Worm (Caenorhabditis elegans) whole organism, young adult: ENCODE data around the gene F28F8.7.

Experiments
- B0261.1 ChIP-seq: sonication (generic microtip); optimal IDR thresholded peaks from 2 replicates; lab custom pipeline; 2016; ENCODE audit warnings: mild to moderate bottlenecking, missing genetic modification characterization, moderate library complexity, missing compliant biosample characterization
- D2030.7 ChIP-seq: fragments of 200-800 bp; sonication (Bioruptor generic); IDR thresholded peaks from 2 replicates; pipeline ENCODE4 v1.3.6; 2022; ENCODE audit warnings: missing genetic modification reagents, missing genetic modification characterization, missing compliant biosample characterization
- F23B12.7 ChIP-seq: sonication (generic microtip); optimal IDR thresholded peaks from 2 replicates; lab custom pipeline; 2017; ENCODE audit warnings: missing genetic modification characterization, mild to moderate bottlenecking, missing compliant biosample characterization, antibody characterized with exemption, moderate library complexity; ENCODE audit not compliant: insufficient read depth
- F33H1.4 ChIP-seq: fragments of 200-800 bp; sonication (Bioruptor generic); IDR thresholded peaks from 2 replicates; pipeline ENCODE4 v1.3.6; 2022; ENCODE audit warnings: missing genetic modification reagents, missing genetic modification characterization, missing compliant biosample characterization
- F49E8.2 ChIP-seq: sonication (generic microtip); optimal IDR thresholded peaks from 3 replicates; lab custom pipeline; 2017; ENCODE audit warnings: missing genetic modification characterization, mild to moderate bottlenecking, missing compliant biosample characterization, antibody characterized with exemption, moderate library complexity; ENCODE audit not compliant: insufficient read depth
- K12H6.12 ChIP-seq: fragments of 200-800 bp; sonication (Bioruptor generic); optimal IDR thresholded peaks from 2 replicates; lab custom pipeline; 2018; ENCODE audit warnings: mild to moderate bottlenecking, missing genetic modification characterization, missing compliant biosample characterization
- Y56A3A.18 ChIP-seq: fragments of 200-800 bp; sonication (Bioruptor generic); IDR thresholded peaks from 2 replicates; pipeline ENCODE4 v1.3.6; 2022; ENCODE audit warnings: missing genetic modification reagents, missing genetic modification characterization, missing compliant biosample characterization
- Y79H2A.3 ChIP-seq: fragments of 200-800 bp; sonication (Bioruptor generic); conservative IDR thresholded peaks from 2 replicates; pipeline ENCODE4 v1.3.6; 2022; ENCODE audit warnings: missing genetic modification reagents, missing genetic modification characterization, missing compliant biosample characterization
- ama-1 ChIP-seq, 3 experiments: fragments of 150-350 bp in 1 of 3; sonication (generic microtip) in 2 of 3; optimal IDR thresholded peaks; 2 replicates each; lab custom pipeline; 2014 to 2018; ENCODE audit warnings: missing biosample characterization in 2 of 3, missing genetic modification characterization in 2 of 3, missing genetic modification reagents in 2 of 3
- attf-3 ChIP-seq: fragments of 200-800 bp; sonication (Bioruptor generic); conservative IDR thresholded peaks from 2 replicates; pipeline ENCODE4 v1.3.6; 2022; ENCODE audit warnings: missing genetic modification reagents, missing genetic modification characterization, missing compliant biosample characterization
- cebp-1 ChIP-seq, 2 experiments: fragments of 200-800 bp in 1 of 2; sonication (Bioruptor generic) in 1 of 2; sonication (generic microtip) in 1 of 2; IDR thresholded peaks in 1 of 2; optimal IDR thresholded peaks in 1 of 2; 2 replicates each; pipeline versions ENCODE4 v1.3.6 to Lab custom; 2017 to 2022; ENCODE audit warnings: missing compliant biosample characterization in 2 of 2, missing genetic modification characterization in 2 of 2, mild to moderate bottlenecking in 1 of 2, missing genetic modification reagents in 1 of 2, moderate library complexity in 1 of 2
- die-1 ChIP-seq: sonication (generic microtip); optimal IDR thresholded peaks from 2 replicates; lab custom pipeline; 2016; ENCODE audit warnings: missing genotype, mild to moderate bottlenecking, missing genetic modification characterization, missing compliant biosample characterization
- dox-1 ChIP-seq: fragments of 200-800 bp; sonication (Bioruptor generic); IDR thresholded peaks from 2 replicates; pipeline ENCODE4 v1.3.6; 2022; ENCODE audit warnings: missing genetic modification reagents, missing genetic modification characterization, missing compliant biosample characterization
- dpl-1 ChIP-seq: fragments of 150-350 bp; optimal IDR thresholded peaks from 2 replicates; lab custom pipeline; 2014; ENCODE audit warnings: missing biosample characterization, missing genetic modification reagents, missing genetic modification characterization
- efl-1 ChIP-seq: fragments of 150-350 bp; optimal IDR thresholded peaks from 2 replicates; lab custom pipeline; 2014; ENCODE audit warnings: missing biosample characterization, missing genetic modification reagents, missing genetic modification characterization
- him-1 ChIP-seq: sonication (generic microtip); optimal IDR thresholded peaks from 2 replicates; lab custom pipeline; 2016; ENCODE audit warnings: missing genotype, missing genetic modification reagents, missing genetic modification characterization, missing compliant biosample characterization
- hsf-1 ChIP-seq: fragments of 200-800 bp; sonication (Bioruptor generic); IDR thresholded peaks from 2 replicates; pipeline ENCODE4 v1.3.6; 2022; ENCODE audit warnings: missing genetic modification reagents, missing genetic modification characterization, missing compliant biosample characterization
- let-526 ChIP-seq: fragments of 200-800 bp; sonication (Bioruptor generic); IDR thresholded peaks from 2 replicates; pipeline ENCODE4 v1.3.6; 2022; ENCODE audit warnings: missing genetic modification reagents, missing genetic modification characterization, missing compliant biosample characterization
- lin-35 ChIP-seq, 3 experiments: fragments of 150-350 bp in 2 of 3; sonication (generic microtip) in 1 of 3; optimal IDR thresholded peaks; 2 replicates each; lab custom pipeline; 2014 to 2018; ENCODE audit warnings: missing biosample characterization in 3 of 3, missing genetic modification characterization in 3 of 3, missing genetic modification reagents in 3 of 3
- lin-54 ChIP-seq: fragments of 200-800 bp; sonication (Bioruptor generic); optimal IDR thresholded peaks from 2 replicates; lab custom pipeline; 2018; ENCODE audit warnings: mild to moderate bottlenecking, missing genetic modification characterization, missing compliant biosample characterization
- lir-1 ChIP-seq: fragments of 200-800 bp; sonication (Bioruptor generic); conservative IDR thresholded peaks from 2 replicates; pipeline ENCODE4 v1.3.6; 2022; ENCODE audit warnings: missing genetic modification reagents, missing genetic modification characterization, missing compliant biosample characterization
- madf-3 ChIP-seq: fragments of 200-800 bp; sonication (Bioruptor generic); IDR thresholded peaks from 2 replicates; pipeline ENCODE4 v1.3.6; 2022; ENCODE audit warnings: missing genetic modification reagents, missing genetic modification characterization, missing compliant biosample characterization
- mes-4 ChIP-seq: sonication (generic microtip); optimal IDR thresholded peaks from 2 replicates; lab custom pipeline; 2016; ENCODE audit warnings: missing genotype, missing genetic modification characterization, missing compliant biosample characterization
- mxl-1 ChIP-seq: sonication (generic microtip); optimal IDR thresholded peaks from 2 replicates; lab custom pipeline; 2016; ENCODE audit warnings: missing genetic modification characterization, missing compliant biosample characterization
- nfya-2 ChIP-seq: fragments of 200-800 bp; sonication (Bioruptor generic); IDR thresholded peaks from 2 replicates; pipeline ENCODE4 v1.3.6; 2022; ENCODE audit warnings: missing genetic modification reagents, missing genetic modification characterization, missing compliant biosample characterization
- nhr-120 ChIP-seq: fragments of 200-800 bp; sonication (Bioruptor generic); IDR thresholded peaks from 2 replicates; pipeline ENCODE4 v1.3.6; 2022; ENCODE audit warnings: missing genetic modification characterization, missing compliant biosample characterization
- rec-8 ChIP-seq, 2 experiments: sonication (generic microtip); optimal IDR thresholded peaks; 2 replicates each; lab custom pipeline; 2016; ENCODE audit warnings: mild to moderate bottlenecking in 2 of 2, missing genetic modification characterization in 2 of 2, missing genetic modification reagents in 2 of 2, missing genotype in 2 of 2, missing biosample characterization in 1 of 2, missing compliant biosample characterization in 1 of 2, moderate library complexity in 1 of 2
- rpc-1 ChIP-seq, 2 experiments: fragments of 150-350 bp in 1 of 2; sonication (generic microtip) in 1 of 2; optimal IDR thresholded peaks; 2 replicates each; lab custom pipeline; 2014 to 2018; ENCODE audit warnings: missing biosample characterization in 1 of 2, missing genetic modification characterization in 1 of 2, missing genetic modification reagents in 1 of 2, missing genotype in 1 of 2
- snpc-1.3 ChIP-seq: sonication (generic microtip); optimal IDR thresholded peaks from 2 replicates; lab custom pipeline; 2017; ENCODE audit warnings: missing genetic modification characterization, mild to moderate bottlenecking, missing compliant biosample characterization, antibody characterized with exemption, moderate library complexity, missing genotype, missing genetic modification reagents; ENCODE audit not compliant: insufficient read depth
- snpc-4 ChIP-seq, 5 experiments: fragments of 150-350 bp in 1 of 5; sonication (generic microtip) in 4 of 5; optimal IDR thresholded peaks; 2 replicates each; lab custom pipeline; 2014 to 2018; ENCODE audit warnings: missing genetic modification characterization in 5 of 5, missing biosample characterization in 3 of 5, antibody characterized with exemption in 2 of 5, mild to moderate bottlenecking in 2 of 5, missing compliant biosample characterization in 2 of 5, missing genotype in 2 of 5, moderate library complexity in 2 of 5, missing genetic modification reagents in 1 of 5
- sptf-2 ChIP-seq: fragments of 200-800 bp; sonication (Bioruptor generic); optimal IDR thresholded peaks from 2 replicates; lab custom pipeline; 2018; ENCODE audit warnings: mild to moderate bottlenecking, missing genetic modification characterization, missing compliant biosample characterization
- xnd-1 ChIP-seq: sonication (generic microtip); optimal IDR thresholded peaks from 2 replicates; lab custom pipeline; 2016; ENCODE audit warnings: missing genotype, missing genetic modification reagents, missing genetic modification characterization, missing compliant biosample characterization
- zfh-2 ChIP-seq: fragments of 200-800 bp; sonication (Bioruptor generic); conservative IDR thresholded peaks from 2 replicates; pipeline ENCODE4 v1.3.6; 2022; ENCODE audit warnings: missing genetic modification reagents, missing genetic modification characterization, missing compliant biosample characterization
- ztf-25 ChIP-seq: fragments of 200-800 bp; sonication (Bioruptor generic); IDR thresholded peaks from 2 replicates; pipeline ENCODE4 v1.3.6; 2022; ENCODE audit warnings: missing genetic modification reagents, missing genetic modification characterization, missing compliant biosample characterization
- ztf-26 ChIP-seq: sonication (generic microtip); optimal IDR thresholded peaks from 2 replicates; lab custom pipeline; 2017; ENCODE audit warnings: missing genetic modification characterization, missing compliant biosample characterization

F28F8.7 gene

ce11 chrV:15569702-15570430, 20.6 kb downstream of the F28F8.7 start, which contains the start of gene lsm-5:
Gene lsm-5, plus strand, starts transcription at chrV:15570380.
- peak; percentile 93 for TF ChIP-seq attf-3 (GFP tag; lab: Robert Waterston, UW)
- no peak for TF ChIP-seq F33H1.4 (GFP tag; lab: Robert Waterston, UW)
- TF ChIP-seq ama-1 (optimal IDR thresholded peaks at IDR 0.05; lab: Kevin White, UChicago) = peak; percentile 77
- TF ChIP-seq ama-1 (GFP tag; optimal IDR thresholded peaks at IDR 0.05; lab: Kevin White, UChicago) = no peak
- TF ChIP-seq F23B12.7 (tag; lab: Kevin White, UChicago) = peak; percentile 49
- TF ChIP-seq mes-4 (tag; lab: Kevin White, UChicago) = no peak
- no peak for TF ChIP-seq D2030.7 (GFP tag; lab: Robert Waterston, UW)
- no peak for TF ChIP-seq sptf-2 (GFP tag; lab: Kevin White, UChicago)
- peak; percentile 57 for TF ChIP-seq dpl-1
- no peak for TF ChIP-seq Y79H2A.3
- peak; percentile 34 for TF ChIP-seq him-1 (tag; lab: Kevin White, UChicago)
- TF ChIP-seq rpc-1 (optimal IDR thresholded peaks at IDR 0.05; lab: Kevin White, UChicago) = no peak
- no peak for TF ChIP-seq rpc-1 (tag; optimal IDR thresholded peaks at IDR 0.05; lab: Kevin White, UChicago)
- no peak for TF ChIP-seq F49E8.2
- no peak for TF ChIP-seq nhr-120 (GFP tag; lab: Robert Waterston, UW)
- no peak for TF ChIP-seq K12H6.12
- no peak for TF ChIP-seq dox-1 (GFP tag; lab: Robert Waterston, UW)
- TF ChIP-seq Y56A3A.18 (GFP tag; lab: Robert Waterston, UW) = no peak
- TF ChIP-seq mxl-1 (tag; lab: Kevin White, UChicago) = no peak
- TF ChIP-seq hsf-1 (GFP tag; lab: Robert Waterston, UW) = 0 out of 2 replicates have a peak, but pooled peaks have one; percentile 9
- no peak for TF ChIP-seq lir-1
- peak; percentile 79 for TF ChIP-seq lin-54 (GFP tag; lab: Kevin White, UChicago)
- no peak for TF ChIP-seq rec-8 (tag; optimal IDR thresholded peaks at IDR 0.05; lab: Kevin White, UChicago)
- peak in 1 of 3 experiments; percentile 83 for TF ChIP-seq lin-35 (GFP tag; optimal IDR thresholded peaks at IDR 0.05; lab: Kevin White, UChicago)
- TF ChIP-seq ztf-26 (tag; lab: Kevin White, UChicago) = no peak
- no peak for TF ChIP-seq B0261.1
- TF ChIP-seq madf-3 = no peak
- TF ChIP-seq let-526 (GFP tag; lab: Robert Waterston, UW) = no peak
- TF ChIP-seq die-1 (tag; lab: Kevin White, UChicago) = no peak
- peak; percentile 67 for TF ChIP-seq efl-1 (GFP tag; lab: Kevin White, UChicago)
- no peak for TF ChIP-seq cebp-1 (GFP tag; IDR thresholded peaks at IDR 0.05; lab: Robert Waterston, UW)
- peak; percentile 45 for TF ChIP-seq cebp-1 (tag; optimal IDR thresholded peaks at IDR 0.05; lab: Kevin White, UChicago)
- TF ChIP-seq snpc-4 (GFP tag; optimal IDR thresholded peaks at IDR 0.05; lab: Kevin White, UChicago) = no peak
- TF ChIP-seq snpc-4 (tag; optimal IDR thresholded peaks at IDR 0.05; lab: Kevin White, UChicago) = peak in 1 of 4 experiments; percentile 25

DNA sequence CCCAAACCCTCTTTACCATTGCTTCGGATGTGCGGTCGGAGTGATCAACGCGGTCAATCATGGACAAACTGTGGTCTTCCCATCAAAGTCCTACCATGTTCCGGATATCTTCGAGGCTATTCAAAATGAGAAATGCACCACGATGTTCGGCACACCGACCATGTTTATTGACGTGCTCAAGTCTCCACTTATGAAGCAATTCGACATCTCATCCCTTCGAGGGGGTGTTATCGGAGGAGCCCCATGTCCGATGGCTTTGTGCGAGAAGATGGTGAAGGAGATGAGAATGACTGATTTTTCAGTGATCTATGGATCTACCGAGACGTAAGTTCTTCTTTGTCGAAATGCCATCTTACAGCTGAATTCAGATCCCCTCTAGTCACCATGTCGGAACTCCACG, 22.0 kb downstream of the F28F8.7 start:
- TF ChIP-seq zfh-2 (GFP tag; lab: Robert Waterston, UW) (no peak), ama-1 (optimal IDR thresholded peaks at IDR 0.05; lab: Kevin White, UChicago) (peak; percentile 42), ama-1 (GFP tag; optimal IDR thresholded peaks at IDR 0.05; lab: Kevin White, UChicago) (no peak), nfya-2 (GFP tag; lab: Robert Waterston, UW) (no peak), ztf-25 (no peak), snpc-1.3 (no peak), xnd-1 (tag; lab: Kevin White, UChicago) (no peak)
